Worm (Caenorhabditis elegans) whole organism, L4 larva: Measurements from ENCODE around the gene ttll-4.

ENCODE experiments used
- daf-8 ChIP-seq: fragments of 200-800 bp; sonication (Bioruptor generic); IDR thresholded peaks from 2 replicates; pipeline ENCODE4 v1.3.6; 2022; ENCODE audit warnings: missing genetic modification characterization, missing compliant biosample characterization
- egl-27 ChIP-seq: sonication (generic microtip); optimal IDR thresholded peaks from 3 replicates; lab custom pipeline; 2017; ENCODE audit warnings: missing biosample characterization, missing genetic modification reagents, missing genetic modification characterization
- mep-1 ChIP-seq: fragments of 150-350 bp; sonication (generic microtip); optimal IDR thresholded peaks from 3 replicates; lab custom pipeline; 2014; ENCODE audit warnings: missing biosample characterization, missing genetic modification characterization
- snpc-4 ChIP-seq: fragments of 150-350 bp; optimal IDR thresholded peaks from 2 replicates; lab custom pipeline; 2014; ENCODE audit warnings: missing biosample characterization, missing genetic modification characterization

- TF ChIP-seq egl-27 (tag; lab: Kevin White, UChicago): no peak
- no peak for TF ChIP-seq daf-8
- TF ChIP-seq snpc-4 (tag; lab: Kevin White, UChicago): no peak
- no peak for TF ChIP-seq mep-1 (tag; lab: Kevin White, UChicago)
Measured at ce11 chrIII:10088508-10088981, 35.4 kb upstream of the ttll-4 start, which contains the start of gene hal-2.
